Worm (Caenorhabditis elegans) whole organism, early embryonic: Measurements from ENCODE around the gene clec-193.

Experiments used
- B0310.2 ChIP-seq: sonication (generic microtip); optimal IDR thresholded peaks from 2 replicates; lab custom pipeline; 2016; ENCODE audit warnings: mild to moderate bottlenecking, missing genetic modification characterization, missing compliant biosample characterization
- F13C5.2 ChIP-seq: sonication (generic microtip); optimal IDR thresholded peaks from 2 replicates; lab custom pipeline; 2017; ENCODE audit warnings: mild to moderate bottlenecking, missing genetic modification characterization, inconsistent platforms, missing compliant biosample characterization
- aly-1 ChIP-seq: sonication (generic microtip); optimal IDR thresholded peaks from 2 replicates; lab custom pipeline; 2016; ENCODE audit warnings: missing genetic modification characterization, missing compliant biosample characterization
- ama-1 ChIP-seq: fragments of 150-350 bp; optimal IDR thresholded peaks from 2 replicates; lab custom pipeline; 2014
- ceh-13 ChIP-seq: fragments of 200-800 bp; sonication (Bioruptor generic); optimal IDR thresholded peaks from 2 replicates; lab custom pipeline; 2018; ENCODE audit warnings: mild to moderate bottlenecking, missing genetic modification characterization, missing compliant biosample characterization
- ceh-36 ChIP-seq: sonication (generic microtip); optimal IDR thresholded peaks from 2 replicates; lab custom pipeline; 2016; ENCODE audit warnings: missing genetic modification characterization, inconsistent platforms, missing compliant biosample characterization
- ets-7 ChIP-seq: sonication (generic microtip); optimal IDR thresholded peaks from 2 replicates; lab custom pipeline; 2016; ENCODE audit warnings: missing genotype, missing genetic modification characterization, missing compliant biosample characterization
- flt-1 ChIP-seq: fragments of 200-800 bp; sonication (Bioruptor generic); IDR thresholded peaks from 2 replicates; pipeline ENCODE4 v1.3.6; 2022; ENCODE audit warnings: missing genetic modification characterization, missing compliant biosample characterization
- hmbx-1 ChIP-seq: sonication (generic microtip); optimal IDR thresholded peaks from 2 replicates; lab custom pipeline; 2016; ENCODE audit warnings: mild to moderate bottlenecking, missing genetic modification characterization, missing compliant biosample characterization
- hmg-4 ChIP-seq: fragments of 200-800 bp; sonication (Bioruptor generic); optimal IDR thresholded peaks from 2 replicates; lab custom pipeline; 2018; ENCODE audit warnings: mild to moderate bottlenecking, missing genetic modification characterization, missing compliant biosample characterization
- scrt-1 ChIP-seq: fragments of 200-800 bp; sonication (Bioruptor generic); IDR thresholded peaks from 2 replicates; pipeline ENCODE4 v1.3.6; 2022; ENCODE audit warnings: missing genetic modification characterization, missing compliant biosample characterization
- tbx-11 ChIP-seq: fragments of 200-800 bp; sonication (Bioruptor generic); IDR thresholded peaks from 2 replicates; pipeline ENCODE4 v1.3.6; 2022; ENCODE audit warnings: missing genetic modification characterization, missing compliant biosample characterization
- tbx-37 ChIP-seq: fragments of 200-800 bp; sonication (Bioruptor generic); conservative IDR thresholded peaks from 2 replicates; pipeline ENCODE4 v1.3.6; 2022; ENCODE audit warnings: missing genetic modification reagents, missing genetic modification characterization, missing compliant biosample characterization
- tra-4 ChIP-seq: sonication (generic microtip); optimal IDR thresholded peaks from 2 replicates; lab custom pipeline; 2017; ENCODE audit warnings: missing genetic modification characterization, missing compliant biosample characterization

DNA sequence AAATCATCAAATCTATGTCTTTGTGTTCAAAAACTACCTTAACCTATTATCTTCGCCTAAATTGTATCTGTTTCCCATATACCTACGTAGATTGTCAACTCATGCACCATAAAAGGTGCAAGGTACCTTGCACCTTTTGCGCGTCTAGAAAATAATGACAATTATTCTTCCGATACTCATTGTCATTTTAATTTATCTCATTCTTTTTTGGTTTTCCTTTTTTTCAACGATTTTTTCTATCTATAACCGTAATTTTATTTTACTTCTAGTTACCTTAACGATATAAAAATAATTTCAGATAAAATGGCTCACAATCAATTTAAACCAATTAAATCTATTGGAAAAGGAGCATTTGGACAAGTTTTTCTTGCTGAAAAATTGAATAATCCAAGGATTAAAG lies 19.2 kb downstream of the clec-193 start, which contains the start of gene Y43D4A.6:
- no peak for TF ChIP-seq ama-1 (lab: Kevin White, UChicago)
- no peak for TF ChIP-seq ceh-13 (GFP tag; lab: Kevin White, UChicago)
- no peak for TF ChIP-seq F13C5.2
- no peak for TF ChIP-seq tbx-11
- no peak for TF ChIP-seq hmg-4 (GFP tag; lab: Kevin White, UChicago)
- no peak for TF ChIP-seq flt-1 (GFP tag; lab: Robert Waterston, UW)
- TF ChIP-seq tra-4 (tag; lab: Kevin White, UChicago) = no peak
- no peak for TF ChIP-seq aly-1 (tag; lab: Kevin White, UChicago)
- no peak for TF ChIP-seq hmbx-1 (tag; lab: Kevin White, UChicago)
- no peak for TF ChIP-seq ets-7 (tag; lab: Kevin White, UChicago)
- no peak for TF ChIP-seq ceh-36 (tag; lab: Kevin White, UChicago)
- no peak for TF ChIP-seq scrt-1 (GFP tag; lab: Robert Waterston, UW)
- TF ChIP-seq B0310.2 (tag; lab: Kevin White, UChicago) = no peak
- TF ChIP-seq tbx-37 = no peak
